Worm (Caenorhabditis elegans) whole organism, midembryonic: ENCODE results near the gene copb-2.

Source experiments
- T22C8.4 ChIP-seq: fragments of 200-800 bp; sonication (Bioruptor generic); IDR thresholded peaks from 2 replicates; pipeline ENCODE4 v1.3.6; 2022; ENCODE audit warnings: missing genetic modification characterization, missing compliant biosample characterization
- cog-1 ChIP-seq: sonication (generic microtip); optimal IDR thresholded peaks from 2 replicates; lab custom pipeline; 2016; ENCODE audit warnings: missing genetic modification characterization, missing compliant biosample characterization
- flt-1 ChIP-seq: fragments of 200-800 bp; sonication (Bioruptor generic); IDR thresholded peaks from 2 replicates; pipeline ENCODE4 v1.3.6; 2022; ENCODE audit warnings: missing genetic modification characterization, missing compliant biosample characterization
- klf-2 ChIP-seq: fragments of 200-800 bp; sonication (Bioruptor generic); conservative IDR thresholded peaks from 2 replicates; pipeline ENCODE4 v1.3.6; 2022; ENCODE audit warnings: missing genetic modification reagents, missing genetic modification characterization, missing compliant biosample characterization
- med-1 ChIP-seq: sonication (generic microtip); optimal IDR thresholded peaks from 2 replicates; lab custom pipeline; 2017; ENCODE audit warnings: missing genetic modification characterization, mild to moderate bottlenecking, missing compliant biosample characterization, antibody characterized with exemption, missing genetic modification reagents; ENCODE audit not compliant: insufficient read depth
- ref-1 ChIP-seq: fragments of 200-800 bp; sonication (Bioruptor generic); conservative IDR thresholded peaks from 2 replicates; pipeline ENCODE4 v1.3.6; 2022; ENCODE audit warnings: missing genetic modification reagents, missing genetic modification characterization, missing compliant biosample characterization
- tab-1 ChIP-seq: fragments of 200-800 bp; sonication (Bioruptor generic); IDR thresholded peaks from 2 replicates; pipeline ENCODE4 v1.3.6; 2022; ENCODE audit warnings: missing genetic modification characterization, missing compliant biosample characterization
- ztf-23 ChIP-seq: fragments of 200-800 bp; sonication (Bioruptor generic); IDR thresholded peaks from 2 replicates; pipeline ENCODE4 v1.3.6; 2022; ENCODE audit warnings: missing genetic modification reagents, missing genetic modification characterization, missing compliant biosample characterization
- ztf-29 ChIP-seq: fragments of 200-800 bp; sonication (Bioruptor generic); IDR thresholded peaks from 2 replicates; pipeline ENCODE4 v1.3.6; 2022; ENCODE audit warnings: missing genetic modification reagents, missing genetic modification characterization, missing compliant biosample characterization

copb-2 gene

ce11 chrIV:9499636-9500035 lies 40.1 kb downstream of the copb-2 start:
- TF ChIP-seq med-1 (GFP tag; lab: Kevin White, UChicago) (no peak), cog-1 (no peak)

- TF ChIP-seq cog-1 (no peak), med-1 (GFP tag; lab: Kevin White, UChicago) (no peak)
Measured at ce11 chrIV:9500100-9500499, 40.6 kb downstream of the copb-2 start, which contains the start of gene ugt-21. ugt-21 (plus strand) TSS chrIV:9500311.

- TF ChIP-seq med-1 (GFP tag; lab: Kevin White, UChicago): no peak
- TF ChIP-seq T22C8.4 (GFP tag; lab: Robert Waterston, UW): no peak
- TF ChIP-seq ref-1 (GFP tag; lab: Robert Waterston, UW): no peak
- TF ChIP-seq flt-1 (GFP tag; lab: Robert Waterston, UW): no peak
- TF ChIP-seq ztf-29: no peak
- no peak for TF ChIP-seq ztf-23 (GFP tag; lab: Robert Waterston, UW)
- TF ChIP-seq cog-1: no peak
- no peak for TF ChIP-seq klf-2
- TF ChIP-seq tab-1: no peak
Measured at ce11 chrIV:9506251-9506650, 46.7 kb downstream of the copb-2 start, which contains the start of gene ttr-9. ttr-9 (minus strand) TSS chrIV:9506351.

ce11 chrIV:9508612-9509011 lies 49.1 kb downstream of the copb-2 start, which contains the start of gene ethe-1:
ethe-1 (minus strand) TSS chrIV:9508761.
- TF ChIP-seq med-1 (GFP tag; lab: Kevin White, UChicago) (no peak), T22C8.4 (GFP tag; lab: Robert Waterston, UW) (no peak), ref-1 (GFP tag; lab: Robert Waterston, UW) (no peak), cog-1 (no peak), ztf-29 (no peak), klf-2 (no peak), tab-1 (no peak), flt-1 (GFP tag; lab: Robert Waterston, UW) (no peak), ztf-23 (GFP tag; lab: Robert Waterston, UW) (no peak)

- TF ChIP-seq ref-1 (GFP tag; lab: Robert Waterston, UW): no peak
- TF ChIP-seq T22C8.4 (GFP tag; lab: Robert Waterston, UW): no peak
- TF ChIP-seq ztf-23 (GFP tag; lab: Robert Waterston, UW): no peak
Measured at ce11 chrIV:9510439-9510838, 50.9 kb downstream of the copb-2 start, which contains the start of gene C33A12.4. C33A12.4 (minus strand) TSS chrIV:9510569.

- TF ChIP-seq T22C8.4 (GFP tag; lab: Robert Waterston, UW) (no peak), ref-1 (GFP tag; lab: Robert Waterston, UW) (no peak), ztf-23 (GFP tag; lab: Robert Waterston, UW) (no peak), cog-1 (no peak), med-1 (GFP tag; lab: Kevin White, UChicago) (no peak), ztf-29 (no peak), klf-2 (no peak), flt-1 (GFP tag; lab: Robert Waterston, UW) (no peak), tab-1 (no peak)
Measured at ce11 chrIV:9511221-9511638, 51.7 kb downstream of the copb-2 start.

- TF ChIP-seq ztf-29: no peak
- TF ChIP-seq med-1 (GFP tag; lab: Kevin White, UChicago): no peak
- TF ChIP-seq ztf-23 (GFP tag; lab: Robert Waterston, UW): no peak
- no peak for TF ChIP-seq cog-1
- TF ChIP-seq tab-1: no peak
- TF ChIP-seq T22C8.4 (GFP tag; lab: Robert Waterston, UW): no peak
- TF ChIP-seq flt-1 (GFP tag; lab: Robert Waterston, UW): no peak
- TF ChIP-seq klf-2: no peak
- no peak for TF ChIP-seq ref-1 (GFP tag; lab: Robert Waterston, UW)
Measured at ce11 chrIV:9511640-9512039, 52.1 kb downstream of the copb-2 start.

ce11 chrIV:9512836-9513235 lies 53.3 kb downstream of the copb-2 start, which contains the start of gene C33A12.3:
C33A12.3 (minus strand) TSS chrIV:9513002.
- TF ChIP-seq flt-1 (GFP tag; lab: Robert Waterston, UW) (no peak), tab-1 (no peak), cog-1 (no peak), ztf-29 (no peak), med-1 (GFP tag; lab: Kevin White, UChicago) (no peak), ref-1 (GFP tag; lab: Robert Waterston, UW) (no peak), klf-2 (no peak), T22C8.4 (GFP tag; lab: Robert Waterston, UW) (no peak), ztf-23 (GFP tag; lab: Robert Waterston, UW) (no peak)

ce11 chrIV:9513360-9513777 lies 53.8 kb downstream of the copb-2 start:
- TF ChIP-seq flt-1 (GFP tag; lab: Robert Waterston, UW) (no peak), ztf-23 (GFP tag; lab: Robert Waterston, UW) (no peak), tab-1 (no peak), ref-1 (GFP tag; lab: Robert Waterston, UW) (no peak), cog-1 (no peak), med-1 (GFP tag; lab: Kevin White, UChicago) (no peak), klf-2 (no peak), ztf-29 (no peak), T22C8.4 (GFP tag; lab: Robert Waterston, UW) (no peak)
